Fruit fly (Drosophila melanogaster) whole organism, pupa: Measurements from ENCODE around the gene CG18265.
A peak's percentile ranks its signal among the peaks of the same experiment; 100 is the strongest.

Experiments
- CG10348 ChIP-seq: fragments of 200-800 bp; sonication (Bioruptor generic); IDR thresholded peaks from 2 replicates; pipeline ENCODE4 v1.3.6; 2022; ENCODE audit warnings: missing biosample characterization, missing genetic modification characterization
- CG12605 ChIP-seq: fragments of 200-800 bp; sonication (Bioruptor generic); IDR thresholded peaks from 2 replicates; pipeline ENCODE4 v1.3.6; 2022; ENCODE audit warnings: missing biosample characterization, missing genetic modification characterization
- CG13204 ChIP-seq: fragments of 200-800 bp; sonication (Bioruptor generic); optimal IDR thresholded peaks from 2 replicates; lab custom pipeline; 2018; ENCODE audit warnings: missing biosample characterization, mild to moderate bottlenecking, missing genetic modification characterization, moderate library complexity
- CG14655 ChIP-seq: fragments of 200-800 bp; sonication (Bioruptor generic); optimal IDR thresholded peaks from 3 replicates; lab custom pipeline; 2017; ENCODE audit warnings: mild to moderate bottlenecking, missing biosample characterization, missing genetic modification reagents, missing genetic modification characterization
- CG15710 ChIP-seq: fragments of 200-800 bp; sonication (Bioruptor generic); optimal IDR thresholded peaks from 2 replicates; lab custom pipeline; 2018; ENCODE audit warnings: missing biosample characterization, mild to moderate bottlenecking, missing genetic modification characterization, moderate library complexity
- CG17806 ChIP-seq: fragments of 200-800 bp; sonication (Bioruptor generic); optimal IDR thresholded peaks from 2 replicates; lab custom pipeline; 2018; ENCODE audit warnings: missing biosample characterization, mild to moderate bottlenecking, missing genetic modification characterization, moderate library complexity
- CG32121 ChIP-seq: fragments of 200-800 bp; sonication (Bioruptor generic); IDR thresholded peaks from 2 replicates; pipeline ENCODE4 v1.3.6; 2022; ENCODE audit warnings: missing biosample characterization, missing genetic modification characterization
- CG34367 ChIP-seq: fragments of 200-800 bp; sonication (Bioruptor generic); optimal IDR thresholded peaks from 2 replicates; lab custom pipeline; 2018; ENCODE audit warnings: missing biosample characterization, mild to moderate bottlenecking, missing genetic modification characterization
- CG4496 ChIP-seq: fragments of 200-800 bp; sonication (Bioruptor generic); IDR thresholded peaks from 3 replicates; pipeline ENCODE4 v1.3.6; 2022; ENCODE audit warnings: missing biosample characterization, missing genetic modification characterization
- CG8159 ChIP-seq: fragments of 200-800 bp; sonication (Bioruptor generic); optimal IDR thresholded peaks from 3 replicates; lab custom pipeline; 2018; ENCODE audit warnings: missing biosample characterization, mild to moderate bottlenecking, missing genetic modification characterization, moderate library complexity
- CG8301 ChIP-seq: fragments of 200-800 bp; sonication (Bioruptor generic); optimal IDR thresholded peaks from 2 replicates; lab custom pipeline; 2018; ENCODE audit warnings: missing biosample characterization, mild to moderate bottlenecking, missing genetic modification characterization
- CG9948 ChIP-seq: fragments of 200-800 bp; sonication (Bioruptor generic); optimal IDR thresholded peaks from 2 replicates; lab custom pipeline; 2018; ENCODE audit warnings: missing biosample characterization, mild to moderate bottlenecking, missing genetic modification characterization, moderate library complexity
- D1 ChIP-seq: fragments of 200-800 bp; sonication (Bioruptor generic); optimal IDR thresholded peaks from 2 replicates; lab custom pipeline; 2018; ENCODE audit warnings: missing biosample characterization, mild to moderate bottlenecking, missing genetic modification characterization, moderate library complexity
- EcR ChIP-seq: fragments of 200-800 bp; sonication (Bioruptor generic); optimal IDR thresholded peaks from 3 replicates; lab custom pipeline; 2019; ENCODE audit warnings: missing biosample characterization, missing genetic modification characterization, mild to moderate bottlenecking, moderate library complexity, missing genetic modification reagents
- Ets98B ChIP-seq: fragments of 200-800 bp; sonication (Bioruptor generic); IDR thresholded peaks from 2 replicates; pipeline ENCODE4 v1.3.6; 2022; ENCODE audit warnings: missing biosample characterization, missing genetic modification characterization
- Pif1A ChIP-seq: fragments of 200-800 bp; sonication (Bioruptor generic); optimal IDR thresholded peaks from 3 replicates; lab custom pipeline; 2016; ENCODE audit warnings: missing biosample characterization, missing genetic modification characterization
- Pif1B ChIP-seq: fragments of 200-800 bp; sonication (Bioruptor generic); optimal IDR thresholded peaks from 3 replicates; lab custom pipeline; 2016; ENCODE audit warnings: missing biosample characterization, missing genetic modification characterization
- Snoo ChIP-seq: fragments of 200-800 bp; sonication (Bioruptor generic); optimal IDR thresholded peaks from 3 replicates; lab custom pipeline; 2017; ENCODE audit warnings: missing biosample characterization, mild to moderate bottlenecking, missing genetic modification characterization, inconsistent platforms
- fd96Ca ChIP-seq: fragments of 200-800 bp; sonication (Bioruptor generic); IDR thresholded peaks from 3 replicates; pipeline ENCODE4 v1.3.6; 2022; ENCODE audit warnings: missing biosample characterization, missing genetic modification characterization
- gl ChIP-seq: fragments of 200-800 bp; sonication (Bioruptor generic); optimal IDR thresholded peaks from 2 replicates; lab custom pipeline; 2018; ENCODE audit warnings: missing biosample characterization, mild to moderate bottlenecking, missing genetic modification characterization
- rn ChIP-seq: fragments of 200-800 bp; sonication (Bioruptor generic); IDR thresholded peaks from 2 replicates; pipeline ENCODE4 v1.3.6; 2022; ENCODE audit warnings: missing biosample characterization, missing genetic modification characterization

CG18265 gene

DNA sequence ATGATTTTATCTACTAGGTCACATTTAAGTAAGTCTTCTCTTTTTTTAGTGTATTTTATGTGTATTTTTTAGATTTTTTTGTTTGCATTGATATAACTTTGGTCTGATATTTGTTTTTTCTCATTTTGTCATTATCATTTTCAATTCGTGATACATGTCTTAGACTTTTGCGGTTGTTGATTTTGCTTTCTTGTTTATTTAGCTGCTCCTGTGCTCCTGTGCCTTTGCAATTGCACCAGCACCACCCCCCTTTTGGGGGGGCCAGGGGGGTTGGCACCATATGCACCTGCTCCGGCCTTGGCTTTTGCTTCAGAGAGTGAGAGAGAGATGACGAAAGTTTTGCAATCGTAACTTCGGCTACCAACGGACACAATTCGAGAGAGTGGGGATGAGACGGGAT, 38.3 kb upstream of the CG18265 start:
- TF ChIP-seq CG10348 (GFP tag; lab: Robert Waterston, UW) (no peak), rn (GFP tag; lab: Robert Waterston, UW) (no peak), D1 (tag; lab: Kevin White, UChicago) (no peak), CG34367 (no peak)

- 0 out of 3 replicates have a peak, but pooled peaks have one; percentile 39 for TF ChIP-seq CG4496
- TF ChIP-seq CG12605, result peak; percentile 77
- TF ChIP-seq CG8301, result no peak
- no peak for TF ChIP-seq CG15710 (tag; lab: Kevin White, UChicago)
- no peak for TF ChIP-seq CG10348 (GFP tag; lab: Robert Waterston, UW)
- no peak for TF ChIP-seq Pif1B (GFP tag; lab: Kevin White, UChicago)
- no peak for TF ChIP-seq Snoo (tag; lab: Kevin White, UChicago)
- TF ChIP-seq CG34367, result no peak
- no peak for TF ChIP-seq Pif1A (GFP tag; lab: Kevin White, UChicago)
- no peak for TF ChIP-seq fd96Ca (GFP tag; lab: Robert Waterston, UW)
- no peak for TF ChIP-seq CG8159 (tag; lab: Kevin White, UChicago)
- no peak for TF ChIP-seq EcR (GFP tag; lab: Kevin White, UChicago)
- no peak for TF ChIP-seq CG9948
- TF ChIP-seq Ets98B (GFP tag; lab: Robert Waterston, UW), result no peak
- no peak for TF ChIP-seq CG32121 (GFP tag; lab: Robert Waterston, UW)
- TF ChIP-seq, all 21 proteins: peak for 2
Observed at dm6 chr3L:17401411-17401810, 37.8 kb upstream of the CG18265 start.

DNA sequence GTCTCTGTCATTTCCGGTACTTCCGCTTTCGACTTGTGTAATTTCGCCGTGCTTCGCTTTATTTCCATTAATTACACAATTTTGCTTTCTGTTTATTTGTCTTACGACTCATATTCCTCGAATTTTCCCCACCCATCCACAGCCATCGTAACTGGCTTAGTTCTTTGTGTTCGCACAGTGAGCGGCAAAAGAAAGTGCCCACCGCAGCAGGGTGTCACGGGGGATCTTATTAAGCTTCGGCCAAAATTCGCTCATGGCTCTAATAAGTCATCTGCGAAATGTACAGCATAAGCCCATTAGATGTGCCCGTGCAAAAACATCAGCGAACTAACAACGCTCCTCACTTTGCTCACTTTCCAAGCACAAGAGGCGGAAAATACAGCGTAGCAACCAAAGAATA, 36.8 kb upstream of the CG18265 start:
- TF ChIP-seq CG10348 (GFP tag; lab: Robert Waterston, UW) (no peak), CG15710 (tag; lab: Kevin White, UChicago) (no peak), rn (GFP tag; lab: Robert Waterston, UW) (no peak), gl (tag; lab: Kevin White, UChicago) (no peak), Ets98B (GFP tag; lab: Robert Waterston, UW) (no peak), CG32121 (GFP tag; lab: Robert Waterston, UW) (no peak), fd96Ca (GFP tag; lab: Robert Waterston, UW) (no peak), Pif1B (GFP tag; lab: Kevin White, UChicago) (no peak), CG14655 (GFP tag; lab: Kevin White, UChicago) (no peak), CG9948 (no peak), CG13204 (GFP tag; lab: Kevin White, UChicago) (no peak), EcR (GFP tag; lab: Kevin White, UChicago) (no peak), CG17806 (tag; lab: Kevin White, UChicago) (no peak), D1 (tag; lab: Kevin White, UChicago) (no peak), Pif1A (GFP tag; lab: Kevin White, UChicago) (no peak)

DNA sequence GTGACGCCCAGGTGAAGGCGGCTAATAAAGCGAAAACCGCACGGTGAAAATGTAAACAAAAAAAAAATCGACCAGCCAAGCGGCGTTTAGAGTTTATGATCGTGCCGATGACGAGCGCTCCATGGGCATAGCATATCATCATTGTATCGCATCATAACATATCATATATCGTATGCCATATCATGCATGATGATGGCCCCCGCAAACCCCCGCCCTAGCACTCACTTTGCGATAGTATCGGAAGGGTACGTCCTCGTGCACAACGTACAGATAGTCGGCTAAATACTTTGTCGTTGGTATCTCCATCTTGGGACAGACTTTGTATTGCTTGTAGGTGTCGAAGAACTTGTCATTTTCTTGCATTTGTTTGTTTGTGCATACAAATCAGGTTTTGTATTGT, 35.9 kb upstream of the CG18265 start:
- 0 out of 3 replicates have a peak, but pooled peaks have one; percentile 21 for TF ChIP-seq CG4496
- no peak for TF ChIP-seq CG9948
- TF ChIP-seq CG14655 (GFP tag; lab: Kevin White, UChicago), result no peak

DNA sequence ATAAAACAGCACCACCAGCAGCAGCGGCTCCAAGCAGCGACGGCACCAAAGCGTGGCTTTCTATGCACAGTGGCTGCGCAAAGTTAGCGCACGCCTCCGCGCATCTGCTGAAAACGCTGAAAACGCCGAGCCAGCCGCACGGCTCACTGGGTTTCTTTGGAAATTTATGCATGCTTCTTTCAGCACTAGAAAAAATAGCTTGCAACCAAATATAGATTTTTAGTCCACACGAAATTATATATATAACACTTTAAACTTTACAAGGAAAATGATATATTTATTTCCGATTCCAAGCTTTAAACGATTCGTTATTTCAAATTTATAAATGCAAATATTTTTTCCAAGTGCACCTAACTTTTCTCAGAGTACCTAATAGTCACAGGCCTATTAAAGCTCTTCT, 34.6 kb upstream of the CG18265 start:
- TF ChIP-seq Snoo (tag; lab: Kevin White, UChicago) (no peak), rn (GFP tag; lab: Robert Waterston, UW) (no peak), Pif1B (GFP tag; lab: Kevin White, UChicago) (peak; percentile 3), CG10348 (GFP tag; lab: Robert Waterston, UW) (no peak), CG4496 (peak; percentile 83), CG14655 (GFP tag; lab: Kevin White, UChicago) (peak; percentile 76), D1 (tag; lab: Kevin White, UChicago) (no peak), CG8301 (peak; percentile 68), gl (tag; lab: Kevin White, UChicago) (no peak), CG17806 (tag; lab: Kevin White, UChicago) (no peak), Pif1A (GFP tag; lab: Kevin White, UChicago) (peak; percentile 11)
- TF ChIP-seq, all 21 proteins: peak for 5

- no peak for TF ChIP-seq CG13204 (GFP tag; lab: Kevin White, UChicago)
- TF ChIP-seq D1 (tag; lab: Kevin White, UChicago), result peak; percentile 77
Observed at dm6 chr3L:17407073-17407472, 32.1 kb upstream of the CG18265 start.

DNA sequence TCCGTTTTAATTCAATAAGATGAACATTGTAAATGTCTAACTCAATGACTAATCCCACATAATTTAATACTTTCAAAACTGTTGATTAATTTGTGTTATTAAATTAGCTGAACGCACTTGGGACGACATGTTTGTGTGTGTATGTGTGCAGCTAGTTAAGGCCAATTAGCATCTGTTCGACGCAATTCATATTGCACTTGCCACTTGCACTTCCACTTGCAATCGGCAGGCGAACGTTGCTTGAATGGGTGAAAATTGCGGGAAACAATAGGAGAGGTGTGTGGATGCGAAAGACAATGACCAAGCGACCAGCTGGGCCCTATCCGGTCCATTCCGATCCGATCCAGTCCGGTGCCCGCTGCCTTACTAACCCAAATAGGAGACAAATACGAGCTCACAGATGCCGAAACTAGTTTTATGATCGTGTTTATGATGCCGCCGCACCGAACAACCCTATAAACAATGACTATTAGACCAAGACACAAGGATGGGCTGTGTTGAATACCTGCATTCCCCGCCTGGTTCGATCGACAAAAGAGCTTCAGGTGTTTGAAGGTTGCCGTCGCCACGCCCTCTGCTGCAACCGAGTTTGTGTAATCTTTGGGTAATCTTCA, 31.6 kb upstream of the CG18265 start:
- TF ChIP-seq CG12605 (no peak), Snoo (tag; lab: Kevin White, UChicago) (no peak)
